Worm (Caenorhabditis elegans): ENCODE measurements around the gene dhs-7.
A peak's percentile ranks its signal among the peaks of the same experiment; 100 is the strongest.

The dhs-7 gene

DNA sequence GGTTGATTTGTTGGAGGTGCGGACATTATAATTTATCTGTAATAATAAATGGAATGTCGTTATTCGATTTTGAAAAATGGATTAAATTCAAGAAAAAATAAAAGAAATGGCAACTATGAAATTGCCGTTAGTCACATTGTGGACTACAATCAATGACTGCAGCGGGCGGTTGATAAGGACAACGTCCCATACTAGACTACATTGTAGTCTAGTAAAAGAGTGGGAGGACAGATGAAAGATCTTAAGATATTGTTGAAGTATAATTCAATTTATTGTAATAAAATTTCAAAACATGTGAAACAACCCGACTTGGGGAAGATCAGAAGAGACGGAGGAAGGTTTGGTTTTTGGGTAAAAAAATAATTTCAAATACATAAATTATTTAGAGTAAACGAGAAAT lies 43.7 kb upstream of the dhs-7 start, which contains the start of the genes prx-13 and ada-2 (continued):
- TF ChIP-seq mdl-1 (tag; optimal IDR thresholded peaks at IDR 0.05), result no peak
- no peak for TF ChIP-seq pag-3 (tag; optimal IDR thresholded peaks at IDR 0.05; ENCODE audit: borderline replicate concordance, insufficient read depth)

DNA sequence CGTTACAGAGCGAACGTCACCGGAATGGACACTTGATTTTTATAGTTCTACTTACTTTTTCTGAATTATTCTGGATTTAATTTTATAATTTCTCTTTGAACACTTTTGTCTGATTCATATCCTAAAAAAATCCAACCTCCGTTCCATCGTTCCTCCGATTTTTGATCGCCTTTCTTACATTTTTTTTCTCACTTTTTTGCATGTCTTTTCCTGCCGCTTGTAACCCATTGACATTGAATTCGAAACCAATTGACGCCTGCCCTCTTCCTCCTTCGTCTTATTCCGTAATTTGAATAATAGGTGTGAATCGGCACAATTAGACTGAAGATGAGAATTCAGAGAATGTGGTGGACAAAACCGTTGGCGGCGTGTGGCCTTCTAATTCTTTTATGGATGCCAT lies 37.3 kb upstream of the dhs-7 start, which contains the start of gene skpo-3:
skpo-3 (plus strand) TSS at position 301 of the 400 bp plus-strand sequence.
- TF ChIP-seq ceh-90 (tag; optimal IDR thresholded peaks at IDR 0.05) (no peak), fkh-10 (GFP tag; optimal IDR thresholded peaks at IDR 0.05) (no peak), ceh-82 (tag; optimal IDR thresholded peaks at IDR 0.05) (no peak), unc-86 (tag; optimal IDR thresholded peaks at IDR 0.05) (no peak), efl-1 (optimal IDR thresholded peaks at IDR 0.05) (no peak), efl-1 (GFP tag; optimal IDR thresholded peaks at IDR 0.05 in 1 of 2) (no peak), jun-1 (tag; optimal IDR thresholded peaks at IDR 0.05) (no peak), mab-9 (GFP tag; IDR thresholded peaks at IDR 0.05) (no peak), unc-62 (GFP tag; optimal IDR thresholded peaks at IDR 0.05) (no peak), aly-2 (tag; optimal IDR thresholded peaks at IDR 0.05) (no peak)

DNA sequence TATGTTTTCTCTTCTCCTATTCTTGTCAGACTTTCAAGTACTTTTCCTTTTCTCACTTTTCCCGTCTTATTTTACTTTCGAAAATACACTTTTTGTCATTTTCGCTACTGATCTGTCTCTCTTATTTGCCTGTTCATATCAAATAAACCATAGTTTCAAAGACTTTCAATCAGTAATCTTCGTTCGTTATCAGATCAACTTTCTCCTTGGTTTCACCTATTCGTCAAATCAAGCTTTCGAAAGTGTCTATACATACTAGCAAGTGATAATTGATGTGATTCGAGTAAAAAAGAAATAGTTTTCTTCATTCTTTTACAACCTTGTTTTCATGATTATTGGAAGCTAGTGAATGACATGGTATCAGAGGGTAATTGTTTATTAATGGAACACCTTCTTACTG lies 34.5 kb upstream of the dhs-7 start:
- TF ChIP-seq ama-1 (optimal IDR thresholded peaks at IDR 0.05) (no peak), ceh-63 (GFP tag; optimal IDR thresholded peaks at IDR 0.05) (no peak), blmp-1 (tag; optimal IDR thresholded peaks at IDR 0.05) (peak; percentile 92), nhr-19 (GFP tag; conservative IDR thresholded peaks at IDR 0.05) (no peak), mef-2 (tag; optimal IDR thresholded peaks at IDR 0.05) (no peak)

DNA sequence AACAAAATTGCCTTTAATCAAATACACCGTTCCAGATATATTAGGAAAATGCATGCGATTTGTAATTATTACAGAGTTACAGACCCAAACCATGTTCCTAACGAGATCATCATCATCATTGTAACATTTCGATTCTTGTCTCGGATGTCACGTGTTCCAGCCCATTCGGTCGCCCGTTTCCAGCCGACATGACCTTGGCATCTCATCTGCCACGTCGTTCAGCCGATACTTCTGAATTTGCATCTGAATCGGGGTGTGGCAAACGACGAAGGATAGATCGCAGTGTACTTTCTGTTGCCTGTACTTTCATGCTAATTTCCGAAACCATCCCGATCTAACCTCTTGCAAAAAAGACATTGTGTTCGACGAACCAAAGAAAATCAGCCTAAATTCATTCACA lies 31.4 kb upstream of the dhs-7 start:
- TF ChIP-seq nhr-85 (tag) (peak; percentile 56), nhr-77 (tag; optimal IDR thresholded peaks at IDR 0.05) (no peak), nhr-20 (tag; optimal IDR thresholded peaks at IDR 0.05) (no peak), unc-98 (GFP tag; IDR thresholded peaks at IDR 0.05) (no peak), lin-14 (GFP tag; optimal IDR thresholded peaks at IDR 0.05) (peak; percentile 13), C16A3.4 (tag; optimal IDR thresholded peaks at IDR 0.05) (no peak), nhr-28 (tag; optimal IDR thresholded peaks at IDR 0.05) (no peak), ztf-11 (tag; optimal IDR thresholded peaks at IDR 0.05) (no peak), C34B4.2 (tag; optimal IDR thresholded peaks at IDR 0.05) (no peak)

DNA sequence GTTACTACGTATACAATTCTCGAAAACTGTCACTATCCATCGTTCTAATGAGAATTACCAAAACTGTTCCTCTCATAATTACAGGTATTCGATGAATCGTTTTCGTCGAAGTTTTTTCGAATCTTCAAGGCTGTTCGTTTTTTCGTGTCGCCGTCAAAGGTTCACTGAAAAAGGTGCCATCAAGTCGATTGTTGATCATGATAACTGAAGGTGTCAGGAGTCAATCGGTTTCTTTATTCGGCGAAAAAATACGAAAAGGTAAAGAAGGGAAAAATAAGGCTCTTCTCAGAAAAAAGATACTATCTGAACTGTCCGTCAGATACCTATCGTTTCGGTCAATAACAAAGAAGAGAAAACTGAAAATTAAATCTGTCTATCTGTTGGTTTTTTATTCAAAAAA lies 30.5 kb upstream of the dhs-7 start:
- TF ChIP-seq lin-14 (GFP tag; optimal IDR thresholded peaks at IDR 0.05) (peak; percentile 31), rnt-1 (tag; optimal IDR thresholded peaks at IDR 0.05) (no peak), pqm-1 (tag; optimal IDR thresholded peaks at IDR 0.05) (no peak), efl-3 (GFP tag; optimal IDR thresholded peaks at IDR 0.05) (no peak), mef-2 (tag; optimal IDR thresholded peaks at IDR 0.05) (no peak), efl-1 (optimal IDR thresholded peaks at IDR 0.05) (no peak), efl-1 (GFP tag; optimal IDR thresholded peaks at IDR 0.05 in 1 of 2) (peak in 1 of 2 experiments; percentile 52), nhr-85 (tag) (peak; percentile 60)

DNA sequence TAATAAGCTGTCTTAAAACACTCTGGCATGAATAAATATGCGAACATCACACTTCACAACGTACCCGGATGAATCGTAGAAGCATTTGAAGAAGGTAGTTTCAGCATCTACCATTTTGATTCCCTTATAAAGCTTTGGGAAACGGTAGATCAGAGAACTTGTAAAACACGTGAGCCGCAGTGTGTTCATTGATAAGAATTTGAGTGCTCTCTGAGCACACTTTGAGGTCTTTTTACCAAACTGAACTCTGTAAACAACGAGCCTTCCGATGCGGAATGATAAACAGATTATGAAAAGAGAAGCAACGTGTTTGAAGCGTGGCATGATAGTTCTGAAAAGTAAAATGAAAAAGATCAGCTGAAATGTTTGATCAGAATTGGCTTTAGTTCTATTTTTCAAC lies 30.0 kb upstream of the dhs-7 start, which contains the start of gene aqp-1:
aqp-1 (minus strand) TSS at position 102 of the 400 bp plus-strand sequence.
- peak; percentile 16 for TF ChIP-seq nhr-71 (tag; optimal IDR thresholded peaks at IDR 0.05)
- TF ChIP-seq ztf-11 (tag; optimal IDR thresholded peaks at IDR 0.05), result no peak
- TF ChIP-seq efl-1 (optimal IDR thresholded peaks at IDR 0.05), result no peak
- peak in 1 of 2 experiments; percentile 87 for TF ChIP-seq efl-1 (GFP tag; optimal IDR thresholded peaks at IDR 0.05 in 1 of 2)
- no peak for TF ChIP-seq nhr-11 (tag; optimal IDR thresholded peaks at IDR 0.05)
- peak in 1 of 2 experiments; percentile 53 for TF ChIP-seq lin-35 (GFP tag; optimal IDR thresholded peaks at IDR 0.05)
- no peak for TF ChIP-seq nhr-47 (tag; optimal IDR thresholded peaks at IDR 0.05)
- peak in 1 of 2 experiments; percentile 2 for TF ChIP-seq mdl-1 (tag; optimal IDR thresholded peaks at IDR 0.05)
- TF ChIP-seq elt-2 (tag; optimal IDR thresholded peaks at IDR 0.05), result peak; percentile 95
- peak; percentile 23 for TF ChIP-seq nhr-20 (tag; optimal IDR thresholded peaks at IDR 0.05)
- no peak for TF ChIP-seq mab-9 (GFP tag; IDR thresholded peaks at IDR 0.05)
- no peak for TF ChIP-seq efl-3 (GFP tag; optimal IDR thresholded peaks at IDR 0.05)
- peak; percentile 68 for TF ChIP-seq nhr-19 (GFP tag; conservative IDR thresholded peaks at IDR 0.05)
- no peak for TF ChIP-seq C16A3.4 (tag; optimal IDR thresholded peaks at IDR 0.05)
- no peak for TF ChIP-seq fkh-4 (tag; optimal IDR thresholded peaks at IDR 0.05; ENCODE audit: borderline replicate concordance)

All from whole organism, L1 larva.